Worm (Caenorhabditis elegans) whole organism, L1 larva: ENCODE measurements around the gene idpc-2.

Experiments
- C04F5.9 ChIP-seq: sonication (generic microtip); optimal IDR thresholded peaks from 2 replicates; lab custom pipeline; 2016; ENCODE audit warnings: missing genetic modification characterization, missing compliant biosample characterization
- C34B4.2 ChIP-seq: sonication (generic microtip); optimal IDR thresholded peaks from 2 replicates; lab custom pipeline; 2017; ENCODE audit warnings: mild to moderate bottlenecking, missing genetic modification characterization, missing compliant biosample characterization
- aha-1 ChIP-seq: fragments of 150-350 bp; optimal IDR thresholded peaks from 2 replicates; lab custom pipeline; 2014; ENCODE audit warnings: missing biosample characterization, missing genetic modification characterization
- ceh-8 ChIP-seq: fragments of 200-800 bp; sonication (Bioruptor generic); optimal IDR thresholded peaks from 2 replicates; lab custom pipeline; 2018; ENCODE audit warnings: mild to moderate bottlenecking, missing genetic modification characterization, moderate library complexity, missing compliant biosample characterization
- ceh-82 ChIP-seq, 3 experiments: fragments of 150-350 bp in 1 of 3; sonication (generic microtip) in 2 of 3; optimal IDR thresholded peaks; 2 replicates each; lab custom pipeline; 2014 to 2017; ENCODE audit warnings: missing biosample characterization in 3 of 3, missing genetic modification characterization in 3 of 3
- dpl-1 ChIP-seq, 3 experiments: fragments of 150-350 bp in 2 of 3; sonication (generic microtip) in 1 of 3; optimal IDR thresholded peaks; 2 replicates each; lab custom pipeline; 2014 to 2017; ENCODE audit warnings: missing biosample characterization in 3 of 3, missing genetic modification characterization in 3 of 3, missing genetic modification reagents in 3 of 3
- dsc-1 ChIP-seq: sonication (generic microtip); optimal IDR thresholded peaks from 2 replicates; lab custom pipeline; 2016; ENCODE audit warnings: mild to moderate bottlenecking, missing genetic modification characterization, missing compliant biosample characterization
- efl-1 ChIP-seq, 4 experiments: fragments of 150-350 bp; optimal IDR thresholded peaks in 3 of 4; peaks in 1 of 4; 1 replicate in 1 of 4; 2 replicates in 3 of 4; lab custom pipeline; 2014; ENCODE audit warnings: missing biosample characterization in 2 of 4, missing genetic modification characterization in 2 of 4, missing genetic modification reagents in 2 of 4
- efl-3 ChIP-seq: fragments of 200-800 bp; sonication (Bioruptor generic); optimal IDR thresholded peaks from 2 replicates; lab custom pipeline; 2018; ENCODE audit warnings: mild to moderate bottlenecking, missing genetic modification characterization, missing compliant biosample characterization
- egl-13 ChIP-seq: sonication (generic microtip); optimal IDR thresholded peaks from 2 replicates; lab custom pipeline; 2016; ENCODE audit warnings: missing genotype, missing genetic modification reagents, missing genetic modification characterization, missing compliant biosample characterization
- egl-27 ChIP-seq, 2 experiments: fragments of 150-350 bp in 1 of 2; sonication (generic microtip); optimal IDR thresholded peaks; 3 replicates each; lab custom pipeline; 2017 to 2018; ENCODE audit warnings: missing biosample characterization in 2 of 2, missing genetic modification characterization in 2 of 2, missing genetic modification reagents in 2 of 2
- elt-3 ChIP-seq, 6 experiments: fragments of 150-350 bp in 1 of 6; sonication (generic microtip); optimal IDR thresholded peaks; 2 replicates each; lab custom pipeline; 2017 to 2018; ENCODE audit warnings: missing biosample characterization in 6 of 6, missing genetic modification characterization in 6 of 6, inconsistent platforms in 1 of 6
- fkh-10 ChIP-seq: sonication (generic microtip); optimal IDR thresholded peaks from 2 replicates; lab custom pipeline; 2017; ENCODE audit warnings: missing biosample characterization, missing genetic modification reagents, missing genetic modification characterization
- fkh-4 ChIP-seq: sonication (generic microtip); optimal IDR thresholded peaks from 2 replicates; lab custom pipeline; 2016; ENCODE audit warnings: missing compliant biosample characterization, missing genetic modification characterization, borderline replicate concordance
- fkh-8 ChIP-seq: sonication (generic microtip); optimal IDR thresholded peaks from 2 replicates; lab custom pipeline; 2016; ENCODE audit warnings: mild to moderate bottlenecking, missing genetic modification characterization, missing compliant biosample characterization
- fos-1 ChIP-seq: fragments of 150-350 bp; optimal IDR thresholded peaks from 2 replicates; lab custom pipeline; 2014; ENCODE audit warnings: missing biosample characterization, missing genetic modification characterization
- grh-1 ChIP-seq: fragments of 200-800 bp; sonication (Bioruptor generic); IDR thresholded peaks from 2 replicates; pipeline ENCODE4 v1.3.6; 2022; ENCODE audit warnings: missing genetic modification reagents, missing genetic modification characterization, missing compliant biosample characterization
- hlh-17 ChIP-seq: fragments of 200-800 bp; sonication (Bioruptor generic); optimal IDR thresholded peaks from 2 replicates; lab custom pipeline; 2018; ENCODE audit warnings: missing genetic modification characterization, mild to moderate bottlenecking, missing compliant biosample characterization, moderate library complexity, borderline replicate concordance
- hlh-4 ChIP-seq: sonication (generic microtip); optimal IDR thresholded peaks from 2 replicates; lab custom pipeline; 2016; ENCODE audit warnings: mild to moderate bottlenecking, missing genetic modification characterization, missing compliant biosample characterization
- jun-1 ChIP-seq: fragments of 150-350 bp; optimal IDR thresholded peaks from 2 replicates; lab custom pipeline; 2014; ENCODE audit warnings: missing biosample characterization, missing genetic modification reagents, missing genetic modification characterization
- lin-14 ChIP-seq: fragments of 200-800 bp; sonication (Bioruptor generic); optimal IDR thresholded peaks from 2 replicates; lab custom pipeline; 2018; ENCODE audit warnings: mild to moderate bottlenecking, missing genetic modification characterization, moderate library complexity, missing compliant biosample characterization
- lin-39 ChIP-seq: fragments of 150-350 bp; optimal IDR thresholded peaks from 2 replicates; lab custom pipeline; 2014; ENCODE audit warnings: missing biosample characterization, missing genetic modification reagents, missing genetic modification characterization
- mdl-1 ChIP-seq, 2 experiments: fragments of 150-350 bp; optimal IDR thresholded peaks; 2 replicates each; lab custom pipeline; 2014 to 2017; ENCODE audit warnings: missing biosample characterization in 2 of 2, missing genetic modification characterization in 2 of 2, inconsistent platforms in 1 of 2
- mef-2 ChIP-seq: fragments of 150-350 bp; optimal IDR thresholded peaks from 2 replicates; lab custom pipeline; 2014; ENCODE audit warnings: missing biosample characterization, missing genetic modification characterization
- nhr-11 ChIP-seq: fragments of 150-350 bp; optimal IDR thresholded peaks from 2 replicates; lab custom pipeline; 2014; ENCODE audit warnings: missing biosample characterization, missing genetic modification characterization
- nhr-12 ChIP-seq: sonication (generic microtip); optimal IDR thresholded peaks from 2 replicates; lab custom pipeline; 2017; ENCODE audit warnings: missing biosample characterization, missing genetic modification characterization
- nhr-19 ChIP-seq: fragments of 200-800 bp; sonication (Bioruptor generic); conservative IDR thresholded peaks from 2 replicates; pipeline ENCODE4 v1.3.6; 2022; ENCODE audit warnings: missing genetic modification characterization, missing compliant biosample characterization
- nhr-47 ChIP-seq: sonication (generic microtip); optimal IDR thresholded peaks from 2 replicates; lab custom pipeline; 2016; ENCODE audit warnings: mild to moderate bottlenecking, missing genetic modification characterization, moderate library complexity, missing compliant biosample characterization
- nhr-71 ChIP-seq: sonication (generic microtip); optimal IDR thresholded peaks from 2 replicates; lab custom pipeline; 2016; ENCODE audit warnings: mild to moderate bottlenecking, missing genetic modification characterization, moderate library complexity, missing compliant biosample characterization
- nhr-76 ChIP-seq: sonication (generic microtip); optimal IDR thresholded peaks from 2 replicates; lab custom pipeline; 2017; ENCODE audit warnings: missing biosample characterization, missing genetic modification characterization
- nhr-85 ChIP-seq: sonication (generic microtip); peaks from one replicate; lab custom pipeline; 2016; ENCODE audit warnings: missing genetic modification characterization, inconsistent platforms, missing compliant biosample characterization
- nhr-90 ChIP-seq: sonication (generic microtip); optimal IDR thresholded peaks from 2 replicates; lab custom pipeline; 2016; ENCODE audit warnings: mild to moderate bottlenecking, missing genetic modification characterization, missing compliant biosample characterization; ENCODE audit not compliant: poor library complexity
- pax-3 ChIP-seq: fragments of 200-800 bp; sonication (Bioruptor generic); optimal IDR thresholded peaks from 2 replicates; lab custom pipeline; 2018; ENCODE audit warnings: mild to moderate bottlenecking, missing genetic modification characterization, moderate library complexity, missing compliant biosample characterization
- rnt-1 ChIP-seq: sonication (generic microtip); optimal IDR thresholded peaks from 2 replicates; lab custom pipeline; 2016; ENCODE audit warnings: mild to moderate bottlenecking, missing genetic modification characterization, moderate library complexity, missing compliant biosample characterization
- sox-4 ChIP-seq: sonication (generic microtip); optimal IDR thresholded peaks from 2 replicates; lab custom pipeline; 2016; ENCODE audit warnings: missing genetic modification characterization, missing compliant biosample characterization
- sptf-1 ChIP-seq: fragments of 150-350 bp; optimal IDR thresholded peaks from 2 replicates; lab custom pipeline; 2014; ENCODE audit warnings: missing biosample characterization, missing genetic modification characterization
- sup-37 ChIP-seq: fragments of 200-800 bp; sonication (Bioruptor generic); optimal IDR thresholded peaks from 2 replicates; lab custom pipeline; 2018; ENCODE audit warnings: mild to moderate bottlenecking, missing genetic modification characterization, missing compliant biosample characterization
- tbx-2 ChIP-seq: sonication (generic microtip); optimal IDR thresholded peaks from 2 replicates; lab custom pipeline; 2016; ENCODE audit warnings: missing genetic modification characterization, missing compliant biosample characterization
- zip-4 ChIP-seq: fragments of 200-800 bp; sonication (Bioruptor generic); optimal IDR thresholded peaks from 2 replicates; lab custom pipeline; 2018; ENCODE audit warnings: mild to moderate bottlenecking, missing genetic modification characterization, moderate library complexity, missing compliant biosample characterization
- ztf-11 ChIP-seq, 2 experiments: sonication (generic microtip); optimal IDR thresholded peaks; 2 replicates each; lab custom pipeline; 2016 to 2017; ENCODE audit warnings: missing genetic modification characterization in 2 of 2, missing biosample characterization in 1 of 2, missing compliant biosample characterization in 1 of 2
- ztf-4 ChIP-seq: fragments of 150-350 bp; optimal IDR thresholded peaks from 2 replicates; lab custom pipeline; 2014; ENCODE audit warnings: missing biosample characterization, missing genetic modification characterization

Gene idpc-2

ce11 chrV:8629029-8629428 lies 7.9 kb upstream of the idpc-2 start, which contains the start of gene F41E6.12 (continued):
- no peak for TF ChIP-seq nhr-11 (tag; lab: Kevin White, UChicago)
- TF ChIP-seq tbx-2 (tag; lab: Kevin White, UChicago), result no peak
- TF ChIP-seq lin-39 (tag; lab: Kevin White, UChicago), result no peak
- no peak for TF ChIP-seq egl-27 (tag; optimal IDR thresholded peaks at IDR 0.05; lab: Kevin White, UChicago)
- TF ChIP-seq pax-3 (tag; lab: Kevin White, UChicago), result no peak
- no peak for TF ChIP-seq nhr-76 (tag; lab: Kevin White, UChicago)
- no peak for TF ChIP-seq ztf-11 (tag; optimal IDR thresholded peaks at IDR 0.05; lab: Kevin White, UChicago)
- TF ChIP-seq zip-4 (GFP tag; lab: Kevin White, UChicago), result no peak
- no peak for TF ChIP-seq fkh-8 (tag; lab: Kevin White, UChicago)
- no peak for TF ChIP-seq ceh-8 (GFP tag; lab: Kevin White, UChicago)
- no peak for TF ChIP-seq dsc-1 (tag; lab: Kevin White, UChicago)
- TF ChIP-seq aha-1, result no peak
- TF ChIP-seq nhr-12, result no peak
- no peak for TF ChIP-seq nhr-47 (tag; lab: Kevin White, UChicago)
- no peak for TF ChIP-seq sptf-1 (tag; lab: Kevin White, UChicago)
- no peak for TF ChIP-seq elt-3 (tag; optimal IDR thresholded peaks at IDR 0.05; lab: Kevin White, UChicago)
- TF ChIP-seq jun-1 (tag; lab: Kevin White, UChicago), result no peak

ce11 chrV:8627580-8627979 lies 6.5 kb upstream of the idpc-2 start:
- TF ChIP-seq efl-1 (optimal IDR thresholded peaks at IDR 0.05; lab: Kevin White, UChicago) (no peak), efl-1 (GFP tag; optimal IDR thresholded peaks at IDR 0.05 in 1 of 2; lab: Kevin White, UChicago) (peak in 1 of 2 experiments; percentile 48), pax-3 (tag; lab: Kevin White, UChicago) (no peak)

DNA sequence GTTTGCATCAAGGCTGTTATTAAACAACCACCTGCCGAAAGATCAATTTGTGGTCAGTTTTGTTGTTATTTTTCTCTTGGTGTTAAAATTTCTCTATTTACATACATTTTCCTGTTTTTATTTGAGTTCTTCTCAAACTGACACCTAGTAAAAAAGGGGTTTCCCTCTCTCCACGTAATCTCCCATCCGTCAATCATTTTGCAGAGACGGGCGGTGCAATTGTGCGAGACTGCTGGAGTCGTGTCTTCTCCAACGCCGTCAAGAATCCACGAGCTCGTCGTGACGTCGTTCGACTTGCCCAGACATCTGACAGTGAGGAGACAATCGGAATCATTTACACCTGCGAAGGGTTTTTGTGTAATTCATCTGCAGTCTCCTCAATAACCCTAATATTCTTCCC lies 5.3 kb upstream of the idpc-2 start:
- TF ChIP-seq C04F5.9 (tag; lab: Kevin White, UChicago), result no peak
- peak; percentile 26 for TF ChIP-seq lin-14
- no peak for TF ChIP-seq hlh-4 (tag; lab: Kevin White, UChicago)
- TF ChIP-seq nhr-85 (tag; lab: Kevin White, UChicago), result peak; percentile 76
- no peak for TF ChIP-seq efl-3 (GFP tag; lab: Kevin White, UChicago)
- TF ChIP-seq ztf-4 (tag; lab: Kevin White, UChicago), result no peak
- TF ChIP-seq egl-13, result peak; percentile 5
- TF ChIP-seq dpl-1 (GFP tag; optimal IDR thresholded peaks at IDR 0.05; lab: Kevin White, UChicago), result no peak
- TF ChIP-seq sox-4 (tag; lab: Kevin White, UChicago), result no peak
- TF ChIP-seq fkh-8 (tag; lab: Kevin White, UChicago), result peak; percentile 6
- peak; percentile 25 for TF ChIP-seq nhr-71 (tag; lab: Kevin White, UChicago)

DNA sequence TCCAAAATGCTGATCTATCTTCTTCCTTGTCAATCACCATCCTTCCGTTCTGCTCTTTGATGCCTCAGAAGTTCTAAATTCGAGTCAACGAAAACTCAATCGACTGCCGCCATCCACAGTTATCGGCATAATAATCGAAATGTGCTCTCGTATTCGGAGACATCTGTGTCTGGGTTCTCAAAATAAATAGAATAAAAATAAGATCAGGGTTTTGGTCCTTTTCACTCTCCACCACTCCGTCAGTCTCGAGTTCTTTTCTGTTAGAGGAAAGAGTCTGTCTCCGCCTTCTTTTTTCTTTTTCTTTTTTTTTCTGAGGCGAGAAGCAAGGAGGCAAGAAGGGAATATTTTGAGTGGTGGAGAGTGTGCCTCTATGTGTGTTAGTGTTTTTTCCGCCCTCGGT lies 2.6 kb upstream of the idpc-2 start, which contains the start of gene F41E6.17:
TSS of gene F41E6.17 (plus strand) at position 348 of the 400 bp plus-strand sequence.
- peak; percentile 33 for TF ChIP-seq dsc-1 (tag; lab: Kevin White, UChicago)
- peak; percentile 70 for TF ChIP-seq lin-14
- peak; percentile 19 for TF ChIP-seq fkh-10 (GFP tag; lab: Kevin White, UChicago)
- no peak for TF ChIP-seq grh-1
- TF ChIP-seq ceh-82 (tag; optimal IDR thresholded peaks at IDR 0.05; lab: Kevin White, UChicago), result peak in 1 of 3 experiments; percentile 24

ce11 chrV:8622314-8622713 lies 1.2 kb upstream of the idpc-2 start, which contains the start of gene F41E6.1:
F41E6.1 (plus strand) TSS chrV:8622614.
- TF ChIP-seq nhr-19 (GFP tag; lab: Robert Waterston, UW) (no peak), efl-3 (GFP tag; lab: Kevin White, UChicago) (no peak), fos-1 (no peak), mdl-1 (tag; optimal IDR thresholded peaks at IDR 0.05; lab: Kevin White, UChicago) (no peak), C34B4.2 (no peak), C04F5.9 (tag; lab: Kevin White, UChicago) (no peak), rnt-1 (tag; lab: Kevin White, UChicago) (no peak), efl-1 (optimal IDR thresholded peaks at IDR 0.05; lab: Kevin White, UChicago) (no peak), efl-1 (GFP tag; optimal IDR thresholded peaks at IDR 0.05 in 1 of 2; lab: Kevin White, UChicago) (no peak), sup-37 (GFP tag; lab: Kevin White, UChicago) (no peak), lin-14 (no peak), grh-1 (no peak), fkh-4 (tag; lab: Kevin White, UChicago) (no peak), nhr-90 (tag; lab: Kevin White, UChicago) (no peak), mef-2 (tag; lab: Kevin White, UChicago) (no peak), hlh-17 (GFP tag; lab: Kevin White, UChicago) (no peak), nhr-11 (tag; lab: Kevin White, UChicago) (no peak)
